Worm (Caenorhabditis elegans) whole organism, young adult: ENCODE results near the gene mlc-2.

Experiments
- C06A6.2 ChIP-seq: fragments of 200-800 bp; sonication (Bioruptor generic); conservative IDR thresholded peaks from 2 replicates; pipeline ENCODE4 v1.3.6; 2022; ENCODE audit warnings: missing genetic modification characterization, missing compliant biosample characterization
- C17E4.6 ChIP-seq: fragments of 200-800 bp; sonication (Bioruptor generic); IDR thresholded peaks from 2 replicates; pipeline ENCODE4 v1.3.6; 2022; ENCODE audit warnings: missing genetic modification reagents, missing genetic modification characterization, missing compliant biosample characterization
- F23B12.7 ChIP-seq: sonication (generic microtip); optimal IDR thresholded peaks from 2 replicates; lab custom pipeline; 2017; ENCODE audit warnings: missing genetic modification characterization, mild to moderate bottlenecking, missing compliant biosample characterization, antibody characterized with exemption, moderate library complexity; ENCODE audit not compliant: insufficient read depth
- F37B4.10 ChIP-seq: fragments of 200-800 bp; sonication (Bioruptor generic); IDR thresholded peaks from 2 replicates; pipeline ENCODE4 v1.3.6; 2022; ENCODE audit warnings: missing genetic modification characterization, missing compliant biosample characterization
- F39B2.1 ChIP-seq: fragments of 200-800 bp; sonication (Bioruptor generic); IDR thresholded peaks from 2 replicates; pipeline ENCODE4 v1.3.6; 2022; ENCODE audit warnings: missing genetic modification reagents, missing genetic modification characterization, missing compliant biosample characterization
- F52B5.7 ChIP-seq: sonication (generic microtip); optimal IDR thresholded peaks from 2 replicates; lab custom pipeline; 2016; ENCODE audit warnings: mild to moderate bottlenecking, missing genetic modification characterization, missing compliant biosample characterization
- F57A8.1 ChIP-seq: fragments of 200-800 bp; sonication (Bioruptor generic); optimal IDR thresholded peaks from 2 replicates; lab custom pipeline; 2018; ENCODE audit warnings: mild to moderate bottlenecking, missing genetic modification characterization, moderate library complexity, missing compliant biosample characterization
- K11D2.4 ChIP-seq: fragments of 200-800 bp; sonication (Bioruptor generic); IDR thresholded peaks from 2 replicates; pipeline ENCODE4 v1.3.6; 2022; ENCODE audit warnings: missing genetic modification reagents, missing genetic modification characterization, missing compliant biosample characterization
- T07F8.4 ChIP-seq: sonication (generic microtip); optimal IDR thresholded peaks from 2 replicates; lab custom pipeline; 2016; ENCODE audit warnings: mild to moderate bottlenecking, missing genetic modification characterization, moderate library complexity, missing compliant biosample characterization
- Y53F4B.3 ChIP-seq: fragments of 200-800 bp; sonication (Bioruptor generic); IDR thresholded peaks from 2 replicates; pipeline ENCODE4 v1.3.6; 2022; ENCODE audit warnings: missing genetic modification reagents, missing genetic modification characterization, missing compliant biosample characterization
- ZK185.1 ChIP-seq: sonication (generic microtip); optimal IDR thresholded peaks from 2 replicates; lab custom pipeline; 2016; ENCODE audit warnings: mild to moderate bottlenecking, missing genetic modification characterization, missing compliant biosample characterization; ENCODE audit not compliant: poor library complexity, severe bottlenecking
- aptf-3 ChIP-seq: fragments of 200-800 bp; sonication (Bioruptor generic); IDR thresholded peaks from 2 replicates; pipeline ENCODE4 v1.3.6; 2022; ENCODE audit warnings: missing genetic modification characterization, missing compliant biosample characterization
- bed-1 ChIP-seq: fragments of 200-800 bp; sonication (Bioruptor generic); IDR thresholded peaks from 2 replicates; pipeline ENCODE4 v1.3.6; 2022; ENCODE audit warnings: missing genetic modification reagents, missing genetic modification characterization, missing compliant biosample characterization
- dpff-1 ChIP-seq: sonication (generic microtip); optimal IDR thresholded peaks from 2 replicates; lab custom pipeline; 2017; ENCODE audit warnings: mild to moderate bottlenecking, missing genetic modification characterization, missing compliant biosample characterization
- dpl-1 ChIP-seq: fragments of 150-350 bp; optimal IDR thresholded peaks from 2 replicates; lab custom pipeline; 2014; ENCODE audit warnings: missing biosample characterization, missing genetic modification reagents, missing genetic modification characterization
- ekl-4 ChIP-seq: fragments of 200-800 bp; sonication (Bioruptor generic); IDR thresholded peaks from 2 replicates; pipeline ENCODE4 v1.3.6; 2022; ENCODE audit warnings: missing genetic modification reagents, missing genetic modification characterization, missing compliant biosample characterization
- him-1 ChIP-seq: sonication (generic microtip); optimal IDR thresholded peaks from 2 replicates; lab custom pipeline; 2016; ENCODE audit warnings: missing genotype, missing genetic modification reagents, missing genetic modification characterization, missing compliant biosample characterization
- hlh-12 ChIP-seq: sonication (generic microtip); optimal IDR thresholded peaks from 2 replicates; lab custom pipeline; 2016; ENCODE audit warnings: missing genetic modification characterization, missing compliant biosample characterization
- hlh-26 ChIP-seq: fragments of 200-800 bp; sonication (Bioruptor generic); conservative IDR thresholded peaks from 2 replicates; pipeline ENCODE4 v1.3.6; 2022; ENCODE audit warnings: missing genetic modification reagents, missing genetic modification characterization, missing compliant biosample characterization
- lin-26 ChIP-seq: fragments of 200-800 bp; sonication (Bioruptor generic); IDR thresholded peaks from 2 replicates; pipeline ENCODE4 v1.3.6; 2022; ENCODE audit warnings: missing genetic modification reagents, missing genetic modification characterization, missing compliant biosample characterization
- lin-40 ChIP-seq: sonication (generic microtip); optimal IDR thresholded peaks from 2 replicates; lab custom pipeline; 2016; ENCODE audit warnings: missing genetic modification characterization, mild to moderate bottlenecking, missing compliant biosample characterization, missing genotype, missing genetic modification reagents
- madf-10 ChIP-seq: sonication (generic microtip); optimal IDR thresholded peaks from 2 replicates; lab custom pipeline; 2016; ENCODE audit warnings: mild to moderate bottlenecking, missing genetic modification characterization, missing compliant biosample characterization
- madf-3 ChIP-seq: fragments of 200-800 bp; sonication (Bioruptor generic); IDR thresholded peaks from 2 replicates; pipeline ENCODE4 v1.3.6; 2022; ENCODE audit warnings: missing genetic modification reagents, missing genetic modification characterization, missing compliant biosample characterization
- mel-28 ChIP-seq: sonication (generic microtip); optimal IDR thresholded peaks from 2 replicates; lab custom pipeline; 2016; ENCODE audit warnings: borderline replicate concordance, mild to moderate bottlenecking, missing genetic modification characterization, missing compliant biosample characterization
- nfyb-1 ChIP-seq: fragments of 200-800 bp; sonication (Bioruptor generic); IDR thresholded peaks from 2 replicates; pipeline ENCODE4 v1.3.6; 2022; ENCODE audit warnings: missing genetic modification reagents, missing genetic modification characterization, missing compliant biosample characterization
- nhr-179 ChIP-seq: sonication (generic microtip); optimal IDR thresholded peaks from 2 replicates; lab custom pipeline; 2016; ENCODE audit warnings: mild to moderate bottlenecking, missing genetic modification characterization, missing compliant biosample characterization
- nhr-27 ChIP-seq: fragments of 200-800 bp; sonication (Bioruptor generic); optimal IDR thresholded peaks from 2 replicates; lab custom pipeline; 2018; ENCODE audit warnings: mild to moderate bottlenecking, missing genetic modification characterization, moderate library complexity, missing compliant biosample characterization
- nhr-80 ChIP-seq: sonication (generic microtip); optimal IDR thresholded peaks from 2 replicates; lab custom pipeline; 2016; ENCODE audit warnings: missing genetic modification characterization, missing compliant biosample characterization
- rcor-1 ChIP-seq: fragments of 200-800 bp; sonication (Bioruptor generic); IDR thresholded peaks from 2 replicates; pipeline ENCODE4 v1.3.6; 2022; ENCODE audit warnings: missing genetic modification reagents, missing genetic modification characterization, missing compliant biosample characterization
- snpc-1.3 ChIP-seq: sonication (generic microtip); optimal IDR thresholded peaks from 2 replicates; lab custom pipeline; 2017; ENCODE audit warnings: missing genetic modification characterization, mild to moderate bottlenecking, missing compliant biosample characterization, antibody characterized with exemption, moderate library complexity, missing genotype, missing genetic modification reagents; ENCODE audit not compliant: insufficient read depth
- snpc-4 ChIP-seq, 5 experiments: fragments of 150-350 bp in 1 of 5; sonication (generic microtip) in 4 of 5; optimal IDR thresholded peaks; 2 replicates each; lab custom pipeline; 2014 to 2018; ENCODE audit warnings: missing genetic modification characterization in 5 of 5, missing biosample characterization in 3 of 5, antibody characterized with exemption in 2 of 5, mild to moderate bottlenecking in 2 of 5, missing compliant biosample characterization in 2 of 5, missing genotype in 2 of 5, moderate library complexity in 2 of 5, missing genetic modification reagents in 1 of 5
- somi-1 ChIP-seq: fragments of 200-800 bp; sonication (Bioruptor generic); optimal IDR thresholded peaks from 2 replicates; lab custom pipeline; 2018; ENCODE audit warnings: mild to moderate bottlenecking, missing genetic modification characterization, missing compliant biosample characterization
- sptf-2 ChIP-seq: fragments of 200-800 bp; sonication (Bioruptor generic); optimal IDR thresholded peaks from 2 replicates; lab custom pipeline; 2018; ENCODE audit warnings: mild to moderate bottlenecking, missing genetic modification characterization, missing compliant biosample characterization
- tbx-9 ChIP-seq: sonication (generic microtip); optimal IDR thresholded peaks from 2 replicates; lab custom pipeline; 2016; ENCODE audit warnings: borderline replicate concordance, missing genetic modification characterization, inconsistent platforms, missing compliant biosample characterization
- tlf-1 ChIP-seq: fragments of 200-800 bp; sonication (Bioruptor generic); optimal IDR thresholded peaks from 2 replicates; lab custom pipeline; 2018; ENCODE audit warnings: mild to moderate bottlenecking, missing genetic modification characterization, missing compliant biosample characterization
- zim-3 ChIP-seq: sonication (generic microtip); optimal IDR thresholded peaks from 2 replicates; lab custom pipeline; 2017; ENCODE audit warnings: mild to moderate bottlenecking, missing genetic modification characterization, moderate library complexity, missing compliant biosample characterization
- ztf-18 ChIP-seq: sonication (generic microtip); optimal IDR thresholded peaks from 2 replicates; lab custom pipeline; 2016; ENCODE audit warnings: missing genotype, mild to moderate bottlenecking, missing genetic modification characterization, missing compliant biosample characterization
- ztf-25 ChIP-seq: fragments of 200-800 bp; sonication (Bioruptor generic); IDR thresholded peaks from 2 replicates; pipeline ENCODE4 v1.3.6; 2022; ENCODE audit warnings: missing genetic modification reagents, missing genetic modification characterization, missing compliant biosample characterization

Gene mlc-2

DNA sequence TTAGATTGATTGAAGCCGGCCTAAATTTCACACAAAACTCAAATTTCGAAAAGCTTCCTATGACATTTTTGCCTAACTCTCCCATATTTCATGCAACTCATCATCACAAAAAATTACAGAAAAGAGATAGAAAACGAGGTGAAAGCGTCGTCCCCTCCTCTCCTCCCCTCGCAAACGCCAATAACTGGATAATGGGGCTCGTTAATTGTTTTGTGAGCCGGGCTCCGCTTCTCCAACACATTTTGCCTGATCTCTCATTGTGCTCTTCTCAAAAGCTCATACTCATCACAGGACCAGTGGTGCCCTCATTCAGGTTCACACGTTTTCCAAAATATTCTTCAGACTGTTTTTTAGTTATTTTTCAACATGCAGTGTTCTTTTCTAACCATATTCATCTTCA lies 27.6 kb downstream of the mlc-2 start, which contains the start of gene pbo-6:
pbo-6 (plus strand) TSS at position 240 of the 400 bp plus-strand sequence.
- TF ChIP-seq ekl-4 (GFP tag; lab: Robert Waterston, UW) (no peak), dpl-1 (GFP tag; lab: Kevin White, UChicago) (no peak), C06A6.2 (no peak), madf-3 (no peak), nhr-80 (tag; lab: Kevin White, UChicago) (no peak), ztf-25 (GFP tag; lab: Robert Waterston, UW) (no peak), tlf-1 (GFP tag; lab: Kevin White, UChicago) (no peak), madf-10 (tag; lab: Kevin White, UChicago) (no peak), F37B4.10 (GFP tag; lab: Robert Waterston, UW) (no peak), zim-3 (no peak), Y53F4B.3 (no peak)

DNA sequence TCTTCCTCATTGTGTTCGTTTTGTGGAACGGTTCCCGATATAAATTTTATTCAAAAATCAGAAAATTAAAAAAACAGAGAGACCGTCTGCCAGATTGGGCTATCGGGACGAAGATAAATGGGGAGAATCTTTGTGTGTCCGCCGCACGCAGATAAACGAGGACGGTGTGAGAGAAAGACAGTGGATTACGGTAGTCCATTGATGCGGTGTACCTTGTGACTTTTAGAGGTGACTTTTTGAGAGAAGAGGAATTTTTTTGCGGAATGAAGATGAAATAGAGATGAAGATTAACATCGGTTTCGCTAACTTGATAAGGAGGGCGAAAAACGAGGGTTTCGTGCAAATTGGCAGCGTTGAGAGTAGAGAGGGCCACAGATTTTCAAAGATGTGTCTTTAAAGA lies 28.6 kb downstream of the mlc-2 start:
- TF ChIP-seq rcor-1 (GFP tag; lab: Robert Waterston, UW) (no peak), C17E4.6 (GFP tag; lab: Robert Waterston, UW) (no peak), bed-1 (GFP tag; lab: Robert Waterston, UW) (no peak), lin-26 (GFP tag; lab: Robert Waterston, UW) (0 out of 2 replicates have a peak, but pooled peaks have one; percentile 30), somi-1 (GFP tag; lab: Kevin White, UChicago) (no peak)

DNA sequence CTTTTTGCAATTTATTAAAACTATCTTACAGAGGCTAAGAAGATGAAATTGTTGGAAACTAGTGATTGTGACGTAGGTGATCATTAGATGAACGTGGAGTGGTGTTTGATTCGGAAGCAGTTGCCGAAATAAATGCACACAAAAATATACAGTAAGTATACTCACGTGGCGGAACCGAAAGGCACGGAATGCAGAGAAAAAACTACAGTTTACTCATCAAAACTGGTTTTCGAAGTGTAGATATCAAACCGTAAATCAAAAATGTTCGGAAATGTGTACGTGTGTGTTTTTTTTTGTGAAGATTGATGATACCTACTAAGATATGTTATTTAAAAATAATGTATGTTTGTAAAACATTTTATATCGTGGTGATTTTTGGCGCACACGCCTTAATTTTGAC lies 29.7 kb downstream of the mlc-2 start:
- TF ChIP-seq F57A8.1 (GFP tag; lab: Kevin White, UChicago) (no peak), dpff-1 (tag; lab: Kevin White, UChicago) (no peak), K11D2.4 (GFP tag; lab: Robert Waterston, UW) (no peak), hlh-26 (GFP tag; lab: Robert Waterston, UW) (no peak), F23B12.7 (tag; lab: Kevin White, UChicago) (no peak), snpc-4 (GFP tag; optimal IDR thresholded peaks at IDR 0.05; lab: Kevin White, UChicago) (no peak), snpc-4 (tag; optimal IDR thresholded peaks at IDR 0.05; lab: Kevin White, UChicago) (no peak), snpc-1.3 (tag; lab: Kevin White, UChicago) (no peak), tbx-9 (tag; lab: Kevin White, UChicago) (no peak), T07F8.4 (tag; lab: Kevin White, UChicago) (no peak), nhr-27 (tag; lab: Kevin White, UChicago) (no peak), F52B5.7 (tag; lab: Kevin White, UChicago) (no peak), aptf-3 (GFP tag; lab: Robert Waterston, UW) (no peak), ztf-18 (tag; lab: Kevin White, UChicago) (no peak), mel-28 (no peak), nfyb-1 (no peak), lin-40 (no peak), F39B2.1 (GFP tag; lab: Robert Waterston, UW) (no peak), hlh-12 (tag; lab: Kevin White, UChicago) (no peak), nhr-179 (tag; lab: Kevin White, UChicago) (no peak), F37B4.10 (GFP tag; lab: Robert Waterston, UW) (no peak)
- TF ChIP-seq, all 124 proteins: peak for 0

DNA sequence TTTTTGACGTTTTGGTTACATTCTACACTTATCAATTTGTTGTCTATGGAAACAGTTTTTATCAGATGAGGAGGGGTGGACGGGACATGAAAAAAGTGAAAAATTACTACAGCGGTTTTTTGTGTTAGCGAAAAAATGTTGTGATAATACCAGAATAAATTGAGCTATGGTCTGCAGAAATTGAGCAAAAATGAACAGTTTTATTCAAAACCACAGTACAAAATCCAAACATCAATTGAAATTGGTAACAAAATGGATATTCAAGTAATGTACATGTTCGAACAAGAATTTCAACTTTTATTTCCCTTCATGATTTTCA lies 31.8 kb downstream of the mlc-2 start:
- TF ChIP-seq ZK185.1 = no peak
- TF ChIP-seq somi-1 (GFP tag; lab: Kevin White, UChicago) = no peak
- TF ChIP-seq him-1 (tag; lab: Kevin White, UChicago) = no peak
- TF ChIP-seq sptf-2 (GFP tag; lab: Kevin White, UChicago) = no peak
